Fruit fly (Drosophila melanogaster): ENCODE results near the gene CG4186.

The CG4186 gene

dm6 chr3L:20778224-20779063 lies 9.1 kb downstream of the CG4186 start, which contains the start of the genes Pex16 and Pex14 (continued):
- TF ChIP-seq kay (GFP tag; optimal IDR thresholded peaks at IDR 0.05): peak; percentile 49
- no peak for TF ChIP-seq CG8478 (optimal IDR thresholded peaks at IDR 0.05)
- TF ChIP-seq CG18011 (GFP tag; optimal IDR thresholded peaks at IDR 0.05): peak; percentile 50
- peak; percentile 51 for TF ChIP-seq gro (GFP tag; optimal IDR thresholded peaks at IDR 0.05)
- peak; percentile 72 for TF ChIP-seq CG17328 (GFP tag; IDR thresholded peaks at IDR 0.05)
- no peak for TF ChIP-seq pfk (GFP tag; optimal IDR thresholded peaks at IDR 0.05)
- TF ChIP-seq CG5180 (GFP tag; optimal IDR thresholded peaks at IDR 0.05): no peak
- TF ChIP-seq nau (GFP tag; optimal IDR thresholded peaks at IDR 0.05): no peak
- TF ChIP-seq mirr (GFP tag; optimal IDR thresholded peaks at IDR 0.05): no peak
- TF ChIP-seq prd (optimal IDR thresholded peaks at IDR 0.05): no peak
- peak; percentile 83 for TF ChIP-seq prd (GFP tag; IDR thresholded peaks at IDR 0.05)
- TF ChIP-seq mam (GFP tag; optimal IDR thresholded peaks at IDR 0.05): peak; percentile 87
- peak; percentile 42 for TF ChIP-seq da (GFP tag; optimal IDR thresholded peaks at IDR 0.05)
- TF ChIP-seq Lhr (GFP tag; optimal IDR thresholded peaks at IDR 0.05): peak; percentile 28
- TF ChIP-seq CG11504 (tag; optimal IDR thresholded peaks at IDR 0.05): no peak

DNA sequence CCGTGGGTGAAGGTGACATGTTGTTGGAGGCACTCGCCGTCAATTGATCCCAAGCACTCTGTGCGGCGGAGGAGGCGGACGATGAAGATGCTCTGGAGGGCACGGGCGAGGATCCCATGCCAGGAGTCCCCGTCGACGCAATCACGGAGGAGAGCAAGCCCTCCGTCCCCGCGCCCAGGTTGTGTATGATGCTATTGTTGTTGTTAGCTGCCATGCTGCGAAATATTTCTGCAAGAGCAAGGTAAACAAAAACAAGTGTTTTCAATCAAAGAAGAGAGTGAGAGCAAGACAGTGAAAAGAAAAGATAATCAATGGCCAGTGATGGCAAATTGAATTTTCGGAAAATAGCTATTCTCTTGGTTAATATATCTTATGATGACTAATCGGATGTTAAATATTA lies 15.0 kb downstream of the CG4186 start:
- TF ChIP-seq wdn (GFP tag; IDR thresholded peaks at IDR 0.05) (0 out of 2 replicates have a peak, but pooled peaks have one; percentile 19), Xrp1 (GFP tag; IDR thresholded peaks at IDR 0.05) (no peak), CG14965 (GFP tag; optimal IDR thresholded peaks at IDR 0.05; ENCODE audit: borderline replicate concordance) (no peak), Trl (optimal IDR thresholded peaks at IDR 0.05) (peak in 1 of 2 experiments; percentile 32), Trl (GFP tag; optimal IDR thresholded peaks at IDR 0.05) (no peak), crol (GFP tag; IDR thresholded peaks at IDR 0.05) (peak; percentile 38; the same call in 1 of the 2 replicates), bsh (GFP tag; optimal IDR thresholded peaks at IDR 0.05) (no peak), CG34224 (GFP tag; IDR thresholded peaks at IDR 0.05; ENCODE audit: partially characterized antibody) (peak; percentile 17; the same call in 1 of the 3 replicates), onecut (GFP tag; IDR thresholded peaks at IDR 0.05) (peak; percentile 38), CG4360 (GFP tag; IDR thresholded peaks at IDR 0.05) (peak; percentile 59), CG15479 (GFP tag; optimal IDR thresholded peaks at IDR 0.05) (peak; percentile 66)

DNA sequence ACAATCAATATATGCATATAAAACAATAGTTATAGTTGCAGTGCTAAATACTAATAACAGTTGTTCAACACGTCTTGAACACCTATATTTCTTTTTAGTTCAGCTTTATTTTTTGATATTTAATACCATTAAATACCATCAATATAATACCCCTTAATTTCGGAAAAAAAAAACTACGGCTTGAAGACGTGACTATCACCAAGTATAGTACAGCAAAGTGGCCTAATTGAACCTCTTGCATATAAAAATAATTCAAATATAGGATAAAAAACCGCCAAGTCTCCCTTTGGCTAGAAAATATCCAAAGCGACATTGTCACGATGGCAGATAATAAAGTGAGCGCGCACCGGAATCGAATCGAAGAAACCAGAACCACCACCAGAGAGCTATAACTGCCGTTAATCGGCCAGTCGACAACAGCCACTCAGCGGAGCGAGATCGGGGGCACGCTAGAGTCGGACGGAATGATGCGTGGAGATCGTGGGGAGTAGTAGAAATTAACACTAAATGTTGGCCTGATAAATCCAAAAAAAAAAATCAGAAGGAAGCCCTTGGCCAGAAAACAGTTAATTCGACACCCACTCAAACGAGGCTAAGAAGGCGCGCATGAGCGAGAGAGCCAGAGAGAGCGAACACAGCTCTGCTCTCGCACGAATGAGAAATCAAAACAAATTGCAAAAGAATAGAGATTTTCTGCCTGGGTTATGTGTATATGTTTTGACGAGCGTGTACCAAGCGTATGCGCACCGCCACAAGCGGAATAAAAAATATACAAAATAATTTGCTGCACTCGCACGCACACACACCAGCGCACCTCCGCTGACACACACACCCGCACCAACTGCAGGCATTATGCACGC lies 15.7 kb downstream of the CG4186 start:
- TF ChIP-seq MESR4 (GFP tag; optimal IDR thresholded peaks at IDR 0.05) (no peak), CG17361 (GFP tag; IDR thresholded peaks at IDR 0.05) (peak; percentile 77; the same call in 2 of the 3 replicates), ewg (GFP tag; optimal IDR thresholded peaks at IDR 0.05) (peak; percentile 90), CG32767 (GFP tag; IDR thresholded peaks at IDR 0.05) (no peak), Scr (GFP tag; IDR thresholded peaks at IDR 0.05; ENCODE audit: partially characterized antibody) (peak; percentile 9; the same call in 1 of the 2 replicates), sens (GFP tag) (peak; percentile 63), CG18262 (tag; optimal IDR thresholded peaks at IDR 0.05) (peak; percentile 67), ato (GFP tag; IDR thresholded peaks at IDR 0.05; ENCODE audit: partially characterized antibody) (0 out of 2 replicates have a peak, but pooled peaks have one; percentile 44), Bdp1 (GFP tag; optimal IDR thresholded peaks at IDR 0.05) (no peak), CG7963 (GFP tag; IDR thresholded peaks at IDR 0.05; ENCODE audit: partially characterized antibody) (no peak), zfh2 (GFP tag; optimal IDR thresholded peaks at IDR 0.05) (no peak), Hsf (GFP tag; optimal IDR thresholded peaks at IDR 0.05) (peak; percentile 16), Gug (GFP tag; IDR thresholded peaks at IDR 0.05) (0 out of 4 replicates have a peak, but pooled peaks have one; percentile 39), CG14441 (GFP tag; IDR thresholded peaks at IDR 0.05) (no peak), CG18619 (GFP tag; optimal IDR thresholded peaks at IDR 0.05) (peak; percentile 41), danr (GFP tag; IDR thresholded peaks at IDR 0.05) (no peak), sens-2 (GFP tag; IDR thresholded peaks at IDR 0.05) (peak; percentile 35; the same call in 1 of the 2 replicates), CG33557 (GFP tag; optimal IDR thresholded peaks at IDR 0.05) (peak; percentile 41), CG11723 (GFP tag; optimal IDR thresholded peaks at IDR 0.05) (no peak), Hr3 (GFP tag; optimal IDR thresholded peaks at IDR 0.05) (peak; percentile 37)
